Worm (Caenorhabditis elegans): Measurements from ENCODE around the gene Y54G2A.10.

DNA sequence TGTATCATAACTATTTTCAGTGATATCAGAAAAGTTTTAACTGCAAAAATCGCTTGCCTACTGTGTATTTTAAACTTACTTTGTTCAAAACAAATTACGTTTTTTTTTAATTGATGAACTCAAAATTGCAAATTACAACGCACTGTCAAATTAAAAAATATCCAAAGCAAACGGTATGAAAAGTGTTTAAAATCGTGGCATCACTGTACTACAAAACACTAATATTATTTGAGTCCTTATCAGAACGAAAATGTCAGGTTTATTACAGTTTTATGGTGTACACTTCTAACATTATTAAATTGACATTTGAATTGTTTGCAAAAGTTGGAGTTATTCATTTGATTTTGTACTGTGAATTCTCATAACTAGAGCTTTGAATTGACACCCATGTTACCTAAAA is 41.8 kb downstream of the Y54G2A.10 start, which contains the start of gene clec-83:
- no peak for TF ChIP-seq scrt-1 (GFP tag; IDR thresholded peaks at IDR 0.05)
- TF ChIP-seq flt-1 (GFP tag; IDR thresholded peaks at IDR 0.05), result no peak
- TF ChIP-seq ama-1 (optimal IDR thresholded peaks at IDR 0.05), result no peak
- TF ChIP-seq B0310.2 (tag; optimal IDR thresholded peaks at IDR 0.05), result no peak
- TF ChIP-seq hnd-1 (tag; optimal IDR thresholded peaks at IDR 0.05), result no peak
- no peak for TF ChIP-seq aly-1 (tag; optimal IDR thresholded peaks at IDR 0.05)
- no peak for TF ChIP-seq F13C5.2 (tag; optimal IDR thresholded peaks at IDR 0.05)
- TF ChIP-seq hmbx-1 (tag; optimal IDR thresholded peaks at IDR 0.05), result no peak
- TF ChIP-seq hmg-4 (GFP tag; optimal IDR thresholded peaks at IDR 0.05), result no peak
- no peak for TF ChIP-seq tra-4 (tag; optimal IDR thresholded peaks at IDR 0.05)
